Worm (Caenorhabditis elegans): Measurements from ENCODE around the gene cku-70.

DNA sequence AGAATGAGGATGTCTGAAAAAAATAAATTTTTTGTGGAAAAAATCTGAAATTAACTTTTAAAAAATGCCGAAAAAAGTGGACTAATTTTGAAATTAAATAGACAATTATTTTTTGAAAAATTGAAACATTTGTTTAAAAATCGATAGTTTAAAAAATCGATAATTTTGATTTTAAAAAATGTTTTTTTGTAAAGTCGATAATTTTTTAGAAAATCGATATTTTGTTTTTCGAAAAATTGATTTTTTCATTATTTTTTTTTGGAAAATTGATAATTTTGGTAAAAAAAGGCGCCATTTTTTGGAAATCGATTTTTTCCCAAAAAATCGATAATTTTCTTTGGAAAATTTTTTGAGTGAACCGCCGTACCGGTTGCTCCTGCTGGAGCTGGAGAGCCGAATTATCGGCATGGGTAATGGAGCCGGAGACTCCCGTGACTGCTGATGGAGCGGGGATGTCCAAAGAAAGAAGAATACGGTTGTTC is 17.6 kb downstream of the cku-70 start:
- TF ChIP-seq hlh-1 (tag; optimal IDR thresholded peaks at IDR 0.05) (no peak), ces-1 (GFP tag; optimal IDR thresholded peaks at IDR 0.05) (no peak), lsy-2 (tag; optimal IDR thresholded peaks at IDR 0.05) (no peak), elt-1 (tag; optimal IDR thresholded peaks at IDR 0.05; ENCODE audit: borderline replicate concordance, insufficient read depth) (no peak), pha-4 (tag; optimal IDR thresholded peaks at IDR 0.05) (no peak), ceh-83 (GFP tag; optimal IDR thresholded peaks at IDR 0.05) (no peak), nhr-28 (tag; optimal IDR thresholded peaks at IDR 0.05) (no peak), unc-62 (GFP tag; optimal IDR thresholded peaks at IDR 0.05) (no peak), nhr-237 (tag; optimal IDR thresholded peaks at IDR 0.05) (no peak), ztf-11 (tag; optimal IDR thresholded peaks at IDR 0.05) (no peak)

All from whole organism, mixed stage, embryonic.